Fruit fly (Drosophila melanogaster): ENCODE data around the gene Idh.

Idh gene

dm6 chr3L:8346100-8346980 lies 14.4 kb downstream of the Idh start, which contains the start of the genes CG7182 and GAPcenA (continued):
- TF ChIP-seq Abd-B (GFP tag; optimal IDR thresholded peaks at IDR 0.05): peak; percentile 71
- TF ChIP-seq nerfin-2 (GFP tag; IDR thresholded peaks at IDR 0.05; ENCODE audit: partially characterized antibody): peak; percentile 61; the same call in 1 of the 2 replicates
- no peak for TF ChIP-seq C15 (GFP tag; IDR thresholded peaks at IDR 0.05)
- TF ChIP-seq prd (optimal IDR thresholded peaks at IDR 0.05): no peak
- TF ChIP-seq prd (GFP tag; IDR thresholded peaks at IDR 0.05): no peak; the same call in 2 of the 3 replicates
- TF ChIP-seq CG6854 (GFP tag; optimal IDR thresholded peaks at IDR 0.05): no peak
- TF ChIP-seq Dfd (GFP tag; optimal IDR thresholded peaks at IDR 0.05): no peak
- TF ChIP-seq CG1792 (GFP tag; optimal IDR thresholded peaks at IDR 0.05): no peak
- no peak for TF ChIP-seq ab (GFP tag; optimal IDR thresholded peaks at IDR 0.05)
- TF ChIP-seq Oli (tag; optimal IDR thresholded peaks at IDR 0.05): peak; percentile 70
- TF ChIP-seq Hmr (GFP tag; optimal IDR thresholded peaks at IDR 0.05): peak; percentile 78
- TF ChIP-seq Sox102F (GFP tag; optimal IDR thresholded peaks at IDR 0.05): peak; percentile 61
- TF ChIP-seq caup (GFP tag; optimal IDR thresholded peaks at IDR 0.05; ENCODE audit: severe bottlenecking): peak; percentile 70
- peak; percentile 56 for TF ChIP-seq CG10979 (tag; optimal IDR thresholded peaks at IDR 0.05)
- TF ChIP-seq croc (GFP tag; conservative IDR thresholded peaks at IDR 0.05): peak; percentile 40; the same call in 1 of the 3 replicates
- peak; percentile 95 for TF ChIP-seq Ets65A (GFP tag)
- peak; percentile 56; the same call in 1 of the 2 replicates for TF ChIP-seq Xrp1 (GFP tag; IDR thresholded peaks at IDR 0.05)
- TF ChIP-seq CG17612 (GFP tag; IDR thresholded peaks at IDR 0.05): no peak
- no peak for TF ChIP-seq eyg (GFP tag; optimal IDR thresholded peaks at IDR 0.05)
- no peak for TF ChIP-seq hth (optimal IDR thresholded peaks at IDR 0.05)
- TF ChIP-seq h (optimal IDR thresholded peaks at IDR 0.05): no peak
- TF ChIP-seq Rx (GFP tag; IDR thresholded peaks at IDR 0.05): 0 out of 2 replicates have a peak, but pooled peaks have one; percentile 14
- peak; percentile 55; the same call in 2 of the 3 replicates for TF ChIP-seq CG16813 (GFP tag; IDR thresholded peaks at IDR 0.05; ENCODE audit: partially characterized antibody)
- TF ChIP-seq seq (GFP tag; IDR thresholded peaks at IDR 0.05): no peak
- TF ChIP-seq so (GFP tag; IDR thresholded peaks at IDR 0.05): no peak
- TF ChIP-seq Adf1 (GFP tag; IDR thresholded peaks at IDR 0.05): no peak; the same call in 1 of the 2 replicates
- TF ChIP-seq CG5180 (GFP tag; optimal IDR thresholded peaks at IDR 0.05): no peak
- peak; percentile 73 for TF ChIP-seq mam (GFP tag; optimal IDR thresholded peaks at IDR 0.05)
- TF ChIP-seq Doc3 (GFP tag; IDR thresholded peaks at IDR 0.05; ENCODE audit: partially characterized antibody): 0 out of 3 replicates have a peak, but pooled peaks have one; percentile 48
- TF ChIP-seq CG13287 (GFP tag; IDR thresholded peaks at IDR 0.05; ENCODE audit: partially characterized antibody): peak; percentile 68
- TF ChIP-seq bowl (GFP tag; IDR thresholded peaks at IDR 0.05): no peak
- TF ChIP-seq tll (GFP tag; optimal IDR thresholded peaks at IDR 0.05): peak in 1 of 2 experiments; percentile 4
- no peak for TF ChIP-seq Jarid2 (GFP tag; optimal IDR thresholded peaks at IDR 0.05)
- TF ChIP-seq zf30C (GFP tag; optimal IDR thresholded peaks at IDR 0.05): no peak
- peak; percentile 46 for TF ChIP-seq tgo (GFP tag; IDR thresholded peaks at IDR 0.05)
- no peak for TF ChIP-seq Bdp1 (GFP tag; optimal IDR thresholded peaks at IDR 0.05)
- TF ChIP-seq Hr78 (GFP tag; optimal IDR thresholded peaks at IDR 0.05): peak; percentile 5 to 100
- TF ChIP-seq Bteb2 (GFP tag; optimal IDR thresholded peaks at IDR 0.05): peak; percentile 6
- no peak for TF ChIP-seq nau (GFP tag; optimal IDR thresholded peaks at IDR 0.05)
- TF ChIP-seq CG11696 (GFP tag; IDR thresholded peaks at IDR 0.05): no peak
- peak; percentile 38; the same call in 1 of the 2 replicates for TF ChIP-seq bbx (GFP tag; IDR thresholded peaks at IDR 0.05; ENCODE audit: partially characterized antibody)
- no peak for TF ChIP-seq fd64A (GFP tag; optimal IDR thresholded peaks at IDR 0.05)
- TF ChIP-seq inv (GFP tag; IDR thresholded peaks at IDR 0.05; ENCODE audit: partially characterized antibody): no peak
- peak; percentile 80 for TF ChIP-seq CG12659 (GFP tag; optimal IDR thresholded peaks at IDR 0.05)
- TF ChIP-seq CG18764 (GFP tag; optimal IDR thresholded peaks at IDR 0.05): peak; percentile 42
- TF ChIP-seq CG3726 (GFP tag; IDR thresholded peaks at IDR 0.05): no peak
- no peak for TF ChIP-seq CG10321 (GFP tag; IDR thresholded peaks at IDR 0.05)
- peak; percentile 72 for TF ChIP-seq Scr (GFP tag; IDR thresholded peaks at IDR 0.05; ENCODE audit: partially characterized antibody)

Data from whole organism, embryonic.